Worm (Caenorhabditis elegans): Measurements from ENCODE around the gene C06C3.12.

- TF ChIP-seq ceh-90 (tag; optimal IDR thresholded peaks at IDR 0.05) = no peak
- no peak for TF ChIP-seq elt-3 (tag; optimal IDR thresholded peaks at IDR 0.05)
- no peak for TF ChIP-seq fkh-10 (GFP tag; optimal IDR thresholded peaks at IDR 0.05)
- no peak for TF ChIP-seq zag-1 (tag; optimal IDR thresholded peaks at IDR 0.05)
- TF ChIP-seq nhr-90 (tag; optimal IDR thresholded peaks at IDR 0.05; ENCODE audit: poor library complexity) = no peak
- no peak for TF ChIP-seq egl-27 (tag; optimal IDR thresholded peaks at IDR 0.05)
- no peak for TF ChIP-seq mep-1 (tag; optimal IDR thresholded peaks at IDR 0.05)
- no peak for TF ChIP-seq nhr-76 (tag; optimal IDR thresholded peaks at IDR 0.05)
- no peak for TF ChIP-seq aha-1 (tag; optimal IDR thresholded peaks at IDR 0.05)
- TF ChIP-seq skn-1 (tag; optimal IDR thresholded peaks at IDR 0.05) = no peak
Observed at ce11 chrII:9385241-9385640, 10.3 kb downstream of the C06C3.12 start, which contains the start of gene C06C3.7.
